2 worm cellular contexts compared by ENCODE assay signal in genomic region chrV:14193451-14193850, ce11.
TF ChIP-seq lines count a peak whose summit lies in the region.

TSS of gene atfs-1 (plus strand) at chrV:14193663.

TF ChIP-seq in whole organism, L1 larva, 84 proteins besides CTCF, POLR2A, EP300 and RAD21 (continued from another document):
- TF ChIP-seq efl-1 (optimal IDR thresholded peaks at IDR 0.05; lab: Kevin White, UChicago) (peak; percentile 64 to 75), efl-1 (GFP tag; optimal IDR thresholded peaks at IDR 0.05 in 1 of 2; lab: Kevin White, UChicago) (peak; percentile 27 to 85), mef-2 (tag; optimal IDR thresholded peaks at IDR 0.05; lab: Kevin White, UChicago) (no peak), snpc-4 (tag; optimal IDR thresholded peaks at IDR 0.05; lab: Kevin White, UChicago) (no peak), mep-1 (tag; optimal IDR thresholded peaks at IDR 0.05; lab: Kevin White, UChicago) (peak; percentile 64), ceh-88 (GFP tag; IDR thresholded peaks at IDR 0.05; lab: Robert Waterston, UW) (no peak), C16A3.4 (tag; optimal IDR thresholded peaks at IDR 0.05; lab: Kevin White, UChicago) (peak; percentile 12), nhr-77 (tag; optimal IDR thresholded peaks at IDR 0.05; lab: Kevin White, UChicago) (peak; percentile 63), pag-3 (tag; optimal IDR thresholded peaks at IDR 0.05; lab: Kevin White, UChicago; ENCODE audit: borderline replicate concordance, insufficient read depth) (no peak), fos-1 (tag; optimal IDR thresholded peaks at IDR 0.05; lab: Kevin White, UChicago) (peak; percentile 21), isw-1 (GFP tag; IDR thresholded peaks at IDR 0.05; lab: Robert Waterston, UW) (no peak), lir-3 (tag; optimal IDR thresholded peaks at IDR 0.05; lab: Kevin White, UChicago; ENCODE audit: poor library complexity) (no peak), lin-39 (tag; optimal IDR thresholded peaks at IDR 0.05; lab: Kevin White, UChicago) (no peak), nhr-71 (tag; optimal IDR thresholded peaks at IDR 0.05; lab: Kevin White, UChicago) (peak; percentile 87), mdl-1 (tag; optimal IDR thresholded peaks at IDR 0.05; lab: Kevin White, UChicago) (peak in 1 of 2 experiments; percentile 68), tbx-2 (tag; optimal IDR thresholded peaks at IDR 0.05; lab: Kevin White, UChicago) (peak; percentile 67), unc-86 (tag; optimal IDR thresholded peaks at IDR 0.05; lab: Kevin White, UChicago) (no peak), fkh-8 (tag; optimal IDR thresholded peaks at IDR 0.05; lab: Kevin White, UChicago) (peak; percentile 10)

TF ChIP-seq in whole organism, L4 larva, 104 proteins besides CTCF, POLR2A, EP300 and RAD21 (continued from another document):
- peak; percentile 35 for TF ChIP-seq aha-1 (tag; lab: Kevin White, UChicago)
- TF ChIP-seq lsy-2 (tag; optimal IDR thresholded peaks at IDR 0.05; lab: Kevin White, UChicago): peak in 1 of 2 experiments; percentile 71
- TF ChIP-seq Y105C5A.15 (GFP tag; IDR thresholded peaks at IDR 0.05; lab: Robert Waterston, UW): no peak
- TF ChIP-seq dpl-1 (GFP tag; optimal IDR thresholded peaks at IDR 0.05; lab: Kevin White, UChicago): peak; percentile 50
- peak; percentile 38 for TF ChIP-seq set-16 (GFP tag; IDR thresholded peaks at IDR 0.05; lab: Robert Waterston, UW)
- TF ChIP-seq nhr-11 (tag; optimal IDR thresholded peaks at IDR 0.05; lab: Kevin White, UChicago): no peak
- TF ChIP-seq lin-38 (GFP tag; IDR thresholded peaks at IDR 0.05; lab: Robert Waterston, UW): peak; percentile 48
- TF ChIP-seq pha-4 (GFP tag; IDR thresholded peaks at IDR 0.05; lab: Robert Waterston, UW): 0 out of 2 replicates have a peak, but pooled peaks have one; percentile 45
- TF ChIP-seq pha-4 (tag; optimal IDR thresholded peaks at IDR 0.05; lab: Kevin White, UChicago): peak; percentile 57
- TF ChIP-seq T20F7.1 (GFP tag; optimal IDR thresholded peaks at IDR 0.05; lab: Kevin White, UChicago): no peak
- TF ChIP-seq hlh-11 (tag; optimal IDR thresholded peaks at IDR 0.05; lab: Kevin White, UChicago): peak; percentile 92
- TF ChIP-seq ama-1 (optimal IDR thresholded peaks at IDR 0.05; lab: Kevin White, UChicago): peak; percentile 79
- TF ChIP-seq mep-1 (tag; optimal IDR thresholded peaks at IDR 0.05; lab: Kevin White, UChicago): peak; percentile 80
- TF ChIP-seq cey-2 (tag; optimal IDR thresholded peaks at IDR 0.05; lab: Kevin White, UChicago; ENCODE audit: borderline replicate concordance, insufficient read depth): no peak
- no peak for TF ChIP-seq arid-1 (GFP tag; conservative IDR thresholded peaks at IDR 0.05; lab: Robert Waterston, UW)
